Worm (Caenorhabditis elegans): ENCODE measurements around the gene C07G3.10.
A peak's percentile ranks its signal among the peaks of the same experiment; 100 is the strongest.

The C07G3.10 gene

ce11 chrV:3486857-3487256, 15.2 kb upstream of the C07G3.10 start, which contains the start of gene srbc-32:
Gene srbc-32, minus strand, starts transcription at chrV:3486957.
- TF ChIP-seq lin-26 (GFP tag; IDR thresholded peaks at IDR 0.05) (no peak), tbp1 (GFP tag; optimal IDR thresholded peaks at IDR 0.05) (no peak), ztf-28 (GFP tag; IDR thresholded peaks at IDR 0.05) (no peak), Y53F4B.3 (GFP tag; IDR thresholded peaks at IDR 0.05) (no peak), efl-1 (GFP tag; optimal IDR thresholded peaks at IDR 0.05) (no peak), hrde-1 (tag; optimal IDR thresholded peaks at IDR 0.05; ENCODE audit: borderline replicate concordance) (no peak), aptf-3 (GFP tag; IDR thresholded peaks at IDR 0.05) (no peak)

- no peak for TF ChIP-seq snpc-1.3 (tag; optimal IDR thresholded peaks at IDR 0.05; ENCODE audit: insufficient read depth)
- TF ChIP-seq lin-54 (GFP tag; optimal IDR thresholded peaks at IDR 0.05), result no peak
- no peak for TF ChIP-seq madf-6 (GFP tag; IDR thresholded peaks at IDR 0.05)
- no peak for TF ChIP-seq fkh-3 (tag; optimal IDR thresholded peaks at IDR 0.05)
- TF ChIP-seq snpc-4 (GFP tag; optimal IDR thresholded peaks at IDR 0.05), result no peak
- TF ChIP-seq snpc-4 (tag; optimal IDR thresholded peaks at IDR 0.05), result no peak
- TF ChIP-seq egl-44 (GFP tag; IDR thresholded peaks at IDR 0.05), result no peak
- TF ChIP-seq lin-40 (tag; optimal IDR thresholded peaks at IDR 0.05), result no peak
Measured at ce11 chrV:3490435-3490834, 11.7 kb upstream of the C07G3.10 start, which contains the start of gene srbc-36. Gene srbc-36, minus strand, starts transcription at chrV:3490535.

ce11 chrV:3496880-3497279, 5.2 kb upstream of the C07G3.10 start, which contains the start of gene C07G3.15:
Gene C07G3.15, minus strand, starts transcription at chrV:3496980.
- TF ChIP-seq sea-2 (GFP tag; IDR thresholded peaks at IDR 0.05) (no peak), rec-8 (tag; optimal IDR thresholded peaks at IDR 0.05) (no peak), bed-1 (GFP tag; IDR thresholded peaks at IDR 0.05) (no peak), Y53F4B.3 (GFP tag; IDR thresholded peaks at IDR 0.05) (no peak), F57A8.1 (GFP tag; optimal IDR thresholded peaks at IDR 0.05) (no peak), hmg-1.2 (GFP tag; IDR thresholded peaks at IDR 0.05) (no peak), madf-3 (GFP tag; IDR thresholded peaks at IDR 0.05) (no peak), unc-130 (GFP tag; optimal IDR thresholded peaks at IDR 0.05) (no peak), F37B4.10 (GFP tag; IDR thresholded peaks at IDR 0.05) (no peak), ztf-6 (GFP tag; IDR thresholded peaks at IDR 0.05) (no peak), lag-1 (GFP tag; IDR thresholded peaks at IDR 0.05) (no peak), Y79H2A.3 (GFP tag; conservative IDR thresholded peaks at IDR 0.05) (no peak), nhr-27 (tag; optimal IDR thresholded peaks at IDR 0.05) (no peak), snpc-4 (GFP tag; optimal IDR thresholded peaks at IDR 0.05) (no peak), snpc-4 (tag; optimal IDR thresholded peaks at IDR 0.05) (no peak)

- TF ChIP-seq lin-35 (GFP tag; optimal IDR thresholded peaks at IDR 0.05) (no peak), C06A6.2 (GFP tag; conservative IDR thresholded peaks at IDR 0.05) (no peak), pha-4 (tag; optimal IDR thresholded peaks at IDR 0.05) (peak; percentile 48), snpc-3.4 (tag; optimal IDR thresholded peaks at IDR 0.05) (no peak), ztf-26 (tag; optimal IDR thresholded peaks at IDR 0.05) (no peak), rpc-1 (optimal IDR thresholded peaks at IDR 0.05) (no peak), rpc-1 (tag; optimal IDR thresholded peaks at IDR 0.05) (no peak), aptf-2 (GFP tag; conservative IDR thresholded peaks at IDR 0.05) (no peak), hlh-12 (tag; optimal IDR thresholded peaks at IDR 0.05) (no peak), attf-6 (GFP tag; IDR thresholded peaks at IDR 0.05) (no peak), hmg-1.2 (GFP tag; IDR thresholded peaks at IDR 0.05) (no peak), gei-17 (GFP tag; optimal IDR thresholded peaks at IDR 0.05) (no peak), hlh-26 (GFP tag; conservative IDR thresholded peaks at IDR 0.05) (no peak), nhr-80 (tag; optimal IDR thresholded peaks at IDR 0.05) (peak; percentile 79), F52B5.7 (tag; optimal IDR thresholded peaks at IDR 0.05) (no peak), zim-3 (tag; optimal IDR thresholded peaks at IDR 0.05) (no peak), lsy-27 (tag; optimal IDR thresholded peaks at IDR 0.05; ENCODE audit: borderline replicate concordance, insufficient read depth) (no peak), B0035.1 (tag; optimal IDR thresholded peaks at IDR 0.05) (no peak), ceh-91 (GFP tag; IDR thresholded peaks at IDR 0.05) (no peak), aptf-3 (GFP tag; IDR thresholded peaks at IDR 0.05) (no peak), mxl-1 (tag; optimal IDR thresholded peaks at IDR 0.05) (no peak)
Measured at ce11 chrV:3505745-3506144, 3.6 kb downstream of the C07G3.10 start.

Measured in whole organism, young adult.